Fruit fly (Drosophila melanogaster) whole organism, embryonic: ENCODE measurements around the gene Shaw.

Experiments used
- Bgb ChIP-seq: fragments of 200-800 bp; sonication (Bioruptor generic); IDR thresholded peaks from 2 replicates; pipeline ENCODE4 v1.3.6; 2022; ENCODE audit warnings: missing biosample characterization, missing genetic modification characterization; ENCODE audit not compliant: partially characterized antibody
- C15 ChIP-seq: fragments of 200-800 bp; sonication (Bioruptor generic); IDR thresholded peaks from 3 replicates; pipeline ENCODE4 v1.3.6; 2022; ENCODE audit warnings: missing biosample characterization, missing genetic modification characterization
- CG10366 ChIP-seq: fragments of 200-800 bp; sonication (Bioruptor generic); IDR thresholded peaks from 2 replicates; pipeline ENCODE4 v1.3.6; 2022; ENCODE audit warnings: missing biosample characterization, missing genetic modification characterization
- CG10431 ChIP-seq: fragments of 200-800 bp; sonication (Bioruptor generic); optimal IDR thresholded peaks from 3 replicates; lab custom pipeline; 2018; ENCODE audit warnings: missing biosample characterization, mild to moderate bottlenecking, missing genetic modification characterization
- CG10462 ChIP-seq: fragments of 200-800 bp; sonication (Bioruptor generic); optimal IDR thresholded peaks from 2 replicates; lab custom pipeline; 2016; ENCODE audit warnings: missing biosample characterization, missing genetic modification characterization
- CG14860 ChIP-seq: fragments of 200-800 bp; sonication (Bioruptor generic); IDR thresholded peaks from 3 replicates; pipeline ENCODE4 v1.3.6; 2022; ENCODE audit warnings: missing biosample characterization, missing genetic modification characterization; ENCODE audit not compliant: partially characterized antibody
- CG17359 ChIP-seq: fragments of 200-800 bp; sonication (Bioruptor generic); optimal IDR thresholded peaks from 3 replicates; lab custom pipeline; 2018; ENCODE audit warnings: missing biosample characterization, mild to moderate bottlenecking, missing genetic modification characterization, moderate library complexity
- CG17385 ChIP-seq: fragments of 200-800 bp; sonication (Bioruptor generic); optimal IDR thresholded peaks from 3 replicates; lab custom pipeline; 2018; ENCODE audit warnings: missing biosample characterization, mild to moderate bottlenecking, missing genetic modification characterization
- CG17568 ChIP-seq: fragments of 200-800 bp; sonication (Bioruptor generic); optimal IDR thresholded peaks from 2 replicates; lab custom pipeline; 2018; ENCODE audit warnings: missing biosample characterization, mild to moderate bottlenecking, missing genetic modification characterization, moderate library complexity
- CG18619 ChIP-seq: fragments of 200-800 bp; sonication (Bioruptor generic); optimal IDR thresholded peaks from 3 replicates; lab custom pipeline; 2017; ENCODE audit warnings: missing biosample characterization, mild to moderate bottlenecking, missing genetic modification characterization
- CG2712 ChIP-seq: fragments of 200-800 bp; optimal IDR thresholded peaks from 3 replicates; lab custom pipeline; 2019; ENCODE audit warnings: missing biosample characterization, mild to moderate bottlenecking, missing genetic modification characterization, moderate library complexity
- CG30403 ChIP-seq: fragments of 200-800 bp; sonication (Bioruptor generic); optimal IDR thresholded peaks from 3 replicates; lab custom pipeline; 2016; ENCODE audit warnings: missing biosample characterization, missing genetic modification characterization
- CG32767 ChIP-seq: fragments of 200-800 bp; sonication (Bioruptor generic); IDR thresholded peaks from 2 replicates; pipeline ENCODE4 v1.3.6; 2022; ENCODE audit warnings: missing biosample characterization, missing genetic modification characterization
- CG4820 ChIP-seq: fragments of 200-800 bp; sonication (Bioruptor generic); optimal IDR thresholded peaks from 3 replicates; lab custom pipeline; 2016; ENCODE audit warnings: missing biosample characterization, missing genetic modification characterization
- CG4854 ChIP-seq: fragments of 200-800 bp; sonication (Bioruptor generic); optimal IDR thresholded peaks from 2 replicates; lab custom pipeline; 2016; ENCODE audit warnings: missing biosample characterization, missing genetic modification characterization, inconsistent platforms
- CG5953 ChIP-seq: fragments of 200-800 bp; sonication (Bioruptor generic); IDR thresholded peaks from 2 replicates; pipeline ENCODE4 v1.3.6; 2022; ENCODE audit warnings: missing biosample characterization, missing genetic modification characterization
- CG7372 ChIP-seq: fragments of 200-800 bp; sonication (Bioruptor generic); IDR thresholded peaks from 2 replicates; pipeline ENCODE4 v1.3.6; 2022; ENCODE audit warnings: missing biosample characterization, missing genetic modification characterization
- Deaf1 ChIP-seq: fragments of 200-800 bp; optimal IDR thresholded peaks from 3 replicates; lab custom pipeline; 2019; ENCODE audit warnings: missing biosample characterization, mild to moderate bottlenecking, missing genetic modification characterization, moderate library complexity
- Dip2 ChIP-seq: fragments of 200-800 bp; sonication (Bioruptor generic); IDR thresholded peaks from 2 replicates; pipeline ENCODE4 v1.3.6; 2022; ENCODE audit warnings: missing biosample characterization, missing genetic modification characterization
- E2f2 ChIP-seq: fragments of 200-800 bp; sonication (Bioruptor generic); IDR thresholded peaks from 2 replicates; pipeline ENCODE4 v1.3.6; 2022; ENCODE audit warnings: missing biosample characterization, missing genetic modification characterization
- Eip74EF ChIP-seq, 2 experiments: fragments of 200-800 bp in 1 of 2; fragments of >200 bp in 1 of 2; sonication (Bioruptor generic) in 1 of 2; optimal IDR thresholded peaks; 2 replicates each; lab custom pipeline; 2017 to 2019; ENCODE audit warnings: missing biosample characterization in 2 of 2, missing genetic modification characterization in 2 of 2, mild to moderate bottlenecking in 1 of 2, moderate library complexity in 1 of 2
- Hey ChIP-seq: fragments of 200-800 bp; sonication (Bioruptor generic); optimal IDR thresholded peaks from 3 replicates; lab custom pipeline; 2018; ENCODE audit warnings: missing biosample characterization, mild to moderate bottlenecking, missing genetic modification characterization
- HmgZ ChIP-seq: fragments of 200-800 bp; sonication (Bioruptor generic); optimal IDR thresholded peaks from 2 replicates; lab custom pipeline; 2018; ENCODE audit warnings: missing biosample characterization, mild to moderate bottlenecking, missing genetic modification characterization
- Kr ChIP-seq: fragments of 200-800 bp; sonication (Bioruptor generic); optimal IDR thresholded peaks from 2 replicates; lab custom pipeline; 2017; ENCODE audit warnings: missing biosample characterization, mild to moderate bottlenecking, missing genetic modification characterization
- Nf-YA ChIP-seq: fragments of 200-800 bp; sonication (Bioruptor generic); IDR thresholded peaks from 2 replicates; pipeline ENCODE4 v1.3.6; 2022; ENCODE audit warnings: missing biosample characterization, missing genetic modification characterization
- Oaz ChIP-seq: fragments of 200-800 bp; sonication (Bioruptor generic); IDR thresholded peaks from 2 replicates; pipeline ENCODE4 v1.3.6; 2022; ENCODE audit warnings: missing biosample characterization, missing genetic modification characterization
- Poxn ChIP-seq: fragments of 200-800 bp; sonication (Bioruptor generic); IDR thresholded peaks from 2 replicates; pipeline ENCODE4 v1.3.6; 2022; ENCODE audit warnings: missing biosample characterization, missing genetic modification characterization
- Sry-δ ChIP-seq: fragments of 200-800 bp; sonication (Bioruptor generic); optimal IDR thresholded peaks from 2 replicates; lab custom pipeline; 2016; ENCODE audit warnings: missing biosample characterization, missing genetic modification characterization
- Ssrp ChIP-seq: fragments of 200-800 bp; sonication (Bioruptor generic); optimal IDR thresholded peaks from 2 replicates; lab custom pipeline; 2018; ENCODE audit warnings: missing biosample characterization, mild to moderate bottlenecking, missing genetic modification characterization, moderate library complexity
- Taf1 ChIP-seq: fragments of 200-800 bp; sonication (Bioruptor generic); IDR thresholded peaks from 2 replicates; pipeline ENCODE4 v1.3.6; 2022; ENCODE audit warnings: missing biosample characterization, missing genetic modification characterization
- Trl ChIP-seq, 3 experiments: fragments of >200 bp in 2 of 3; fragments of 200-800 bp in 1 of 3; sonication (Bioruptor generic) in 1 of 3; optimal IDR thresholded peaks; 2 replicates in 1 of 3; 3 replicates in 2 of 3; lab custom pipeline; 2016 to 2017; ENCODE audit warnings: missing biosample characterization in 1 of 3, missing genetic modification characterization in 1 of 3
- ap ChIP-seq: fragments of 200-800 bp; sonication (Bioruptor generic); IDR thresholded peaks from 2 replicates; pipeline ENCODE4 v1.3.6; 2022; ENCODE audit warnings: missing biosample characterization, missing genetic modification characterization
- ara ChIP-seq: fragments of 200-800 bp; sonication (Bioruptor generic); IDR thresholded peaks from 2 replicates; pipeline ENCODE4 v1.3.6; 2022; ENCODE audit warnings: missing biosample characterization, missing genetic modification characterization
- cg ChIP-seq: fragments of 200-800 bp; sonication (Bioruptor generic); optimal IDR thresholded peaks from 3 replicates; lab custom pipeline; 2019; ENCODE audit warnings: missing biosample characterization, mild to moderate bottlenecking, missing genetic modification characterization, moderate library complexity
- chm ChIP-seq: fragments of 200-800 bp; sonication (Bioruptor generic); IDR thresholded peaks from 2 replicates; pipeline ENCODE4 v1.3.6; 2022; ENCODE audit warnings: missing biosample characterization, missing genetic modification characterization
- cwo ChIP-seq: fragments of 200-800 bp; sonication (Bioruptor generic); optimal IDR thresholded peaks from 3 replicates; lab custom pipeline; 2017; ENCODE audit warnings: missing biosample characterization, missing genetic modification characterization, mild to moderate bottlenecking, moderate library complexity, missing genetic modification reagents
- da ChIP-seq: fragments of 200-800 bp; sonication (Bioruptor generic); optimal IDR thresholded peaks from 2 replicates; lab custom pipeline; 2016; ENCODE audit warnings: missing biosample characterization, missing genetic modification characterization
- ewg ChIP-seq: fragments of 200-800 bp; sonication (Bioruptor generic); optimal IDR thresholded peaks from 3 replicates; lab custom pipeline; 2017; ENCODE audit warnings: mild to moderate bottlenecking, missing biosample characterization, missing genetic modification reagents, missing genetic modification characterization
- eyg ChIP-seq: fragments of 200-800 bp; sonication (Bioruptor generic); optimal IDR thresholded peaks from 3 replicates; lab custom pipeline; 2016; ENCODE audit warnings: missing biosample characterization, missing genetic modification characterization
- fd96Cb ChIP-seq: fragments of 200-800 bp; sonication (Bioruptor generic); optimal IDR thresholded peaks from 2 replicates; lab custom pipeline; 2018; ENCODE audit warnings: missing biosample characterization, mild to moderate bottlenecking, missing genetic modification characterization, moderate library complexity
- fu2 ChIP-seq: fragments of 200-800 bp; sonication (Bioruptor generic); optimal IDR thresholded peaks from 2 replicates; lab custom pipeline; 2016; ENCODE audit warnings: missing biosample characterization, missing genetic modification characterization
- gsb-n ChIP-seq: fragments of 200-800 bp; sonication (Bioruptor generic); optimal IDR thresholded peaks from 3 replicates; lab custom pipeline; 2018; ENCODE audit warnings: missing biosample characterization, mild to moderate bottlenecking, missing genetic modification characterization
- hth ChIP-seq: fragments of >200 bp; optimal IDR thresholded peaks from 2 replicates; lab custom pipeline; 2017; ENCODE audit warnings: inconsistent platforms
- lov ChIP-seq, 2 experiments: fragments of 200-800 bp in 1 of 2; fragments of >200 bp in 1 of 2; sonication (Bioruptor generic) in 1 of 2; IDR thresholded peaks in 1 of 2; optimal IDR thresholded peaks in 1 of 2; 2 replicates in 1 of 2; 3 replicates in 1 of 2; pipeline versions ENCODE4 v1.3.6 to Lab custom; 2017 to 2022; ENCODE audit warnings: missing biosample characterization in 1 of 2, missing genetic modification characterization in 1 of 2
- onecut ChIP-seq: fragments of 200-800 bp; sonication (Bioruptor generic); IDR thresholded peaks from 2 replicates; pipeline ENCODE4 v1.3.6; 2022; ENCODE audit warnings: missing biosample characterization, missing genetic modification characterization
- p53 ChIP-seq: fragments of 200-800 bp; sonication (Bioruptor generic); optimal IDR thresholded peaks from 2 replicates; lab custom pipeline; 2016; ENCODE audit warnings: missing biosample characterization, missing genetic modification characterization
- sc ChIP-seq, 3 experiments: fragments of >200 bp in 2 of 3; fragments of 200-800 bp in 1 of 3; sonication (Bioruptor generic) in 1 of 3; optimal IDR thresholded peaks; 2 replicates in 2 of 3; 3 replicates in 1 of 3; lab custom pipeline; 2017; ENCODE audit warnings: mild to moderate bottlenecking in 1 of 3, missing biosample characterization in 1 of 3, missing genetic modification characterization in 1 of 3, missing genetic modification reagents in 1 of 3
- tap ChIP-seq: fragments of 200-800 bp; optimal IDR thresholded peaks from 3 replicates; lab custom pipeline; 2019; ENCODE audit warnings: missing biosample characterization, mild to moderate bottlenecking, missing genetic modification characterization, moderate library complexity
- unpg ChIP-seq: fragments of 200-800 bp; sonication (Bioruptor generic); optimal IDR thresholded peaks from 3 replicates; lab custom pipeline; 2018; ENCODE audit warnings: missing biosample characterization, mild to moderate bottlenecking, missing genetic modification characterization, moderate library complexity

Gene Shaw

dm6 chr2L:3703260-3703659, 14.7 kb upstream of the Shaw start, which contains the start of gene CG2816 (continued):
- TF ChIP-seq unpg (GFP tag; lab: Kevin White, UChicago) (peak; percentile 55), E2f2 (GFP tag; lab: Robert Waterston, UW) (peak; percentile 41; the same call in 1 of the 2 replicates), ara (GFP tag; lab: Robert Waterston, UW) (0 out of 2 replicates have a peak, but pooled peaks have one; percentile 27), sc (optimal IDR thresholded peaks at IDR 0.05; lab: Kevin White, UChicago) (no peak), sc (GFP tag; optimal IDR thresholded peaks at IDR 0.05; lab: Kevin White, UChicago) (no peak), CG7372 (peak; percentile 85), Trl (optimal IDR thresholded peaks at IDR 0.05; lab: Kevin White, UChicago) (no peak), Trl (GFP tag; optimal IDR thresholded peaks at IDR 0.05; lab: Kevin White, UChicago) (peak; percentile 26), CG30403 (GFP tag; lab: Kevin White, UChicago) (peak; percentile 80), Sry-δ (GFP tag; lab: Kevin White, UChicago) (no peak), ewg (GFP tag; lab: Kevin White, UChicago) (no peak), CG14860 (no peak), HmgZ (tag; lab: Kevin White, UChicago) (peak; percentile 40), Hey (peak; percentile 14), C15 (GFP tag; lab: Robert Waterston, UW) (0 out of 3 replicates have a peak, but pooled peaks have one; percentile 18), Eip74EF (GFP tag; optimal IDR thresholded peaks at IDR 0.05; lab: Kevin White, UChicago) (no peak), Ssrp (no peak), CG10366 (GFP tag; lab: Robert Waterston, UW) (peak; percentile 49; the same call in 1 of the 2 replicates), Taf1 (GFP tag; lab: Robert Waterston, UW) (peak; percentile 73), Kr (GFP tag; lab: Kevin White, UChicago) (no peak), CG10462 (GFP tag; lab: Kevin White, UChicago) (no peak), tap (tag; lab: Kevin White, UChicago) (peak; percentile 24), p53 (no peak), fd96Cb (tag; lab: Kevin White, UChicago) (peak; percentile 6), hth (no peak), CG17385 (GFP tag; lab: Kevin White, UChicago) (peak; percentile 45), da (GFP tag; lab: Kevin White, UChicago) (no peak), CG10431 (GFP tag; lab: Kevin White, UChicago) (no peak), CG2712 (tag; lab: Kevin White, UChicago) (no peak), CG4820 (GFP tag; lab: Kevin White, UChicago) (no peak), ap (peak; percentile 69), Dip2 (no peak), Bgb (GFP tag; lab: Robert Waterston, UW) (no peak), lov (optimal IDR thresholded peaks at IDR 0.05; lab: Kevin White, UChicago) (no peak), lov (GFP tag; IDR thresholded peaks at IDR 0.05; lab: Robert Waterston, UW) (no peak; the same call in 2 of the 3 replicates), onecut (GFP tag; lab: Robert Waterston, UW) (no peak), CG5953 (no peak), CG18619 (peak; percentile 65), Nf-YA (GFP tag; lab: Robert Waterston, UW) (no peak), cwo (GFP tag; lab: Kevin White, UChicago) (peak; percentile 18), Deaf1 (tag; lab: Kevin White, UChicago) (no peak), CG17568 (GFP tag; lab: Kevin White, UChicago) (no peak), gsb-n (tag; lab: Kevin White, UChicago) (no peak), CG32767 (GFP tag; lab: Robert Waterston, UW) (0 out of 2 replicates have a peak, but pooled peaks have one; percentile 14), CG17359 (tag; lab: Kevin White, UChicago) (peak; percentile 18), chm (GFP tag; lab: Robert Waterston, UW) (no peak), CG4854 (GFP tag; lab: Kevin White, UChicago) (no peak), fu2 (GFP tag; lab: Kevin White, UChicago) (peak; percentile 88), Poxn (GFP tag; lab: Robert Waterston, UW) (peak; percentile 37; the same call in 1 of the 2 replicates), Oaz (GFP tag; lab: Robert Waterston, UW) (peak; percentile 54; the same call in 1 of the 2 replicates), cg (no peak), eyg (GFP tag; lab: Kevin White, UChicago) (no peak)
